Worm (Caenorhabditis elegans) whole organism, midembryonic: Measurements from ENCODE around the gene K09H11.4.

Experiments used
- cog-1 ChIP-seq: sonication (generic microtip); optimal IDR thresholded peaks from 2 replicates; lab custom pipeline; 2016; ENCODE audit warnings: missing genetic modification characterization, missing compliant biosample characterization
- med-1 ChIP-seq: sonication (generic microtip); optimal IDR thresholded peaks from 2 replicates; lab custom pipeline; 2017; ENCODE audit warnings: missing genetic modification characterization, mild to moderate bottlenecking, missing compliant biosample characterization, antibody characterized with exemption, missing genetic modification reagents; ENCODE audit not compliant: insufficient read depth

- no peak for TF ChIP-seq med-1 (GFP tag; lab: Kevin White, UChicago)
- no peak for TF ChIP-seq cog-1 (tag; lab: Kevin White, UChicago)
Measured at ce11 chrV:5756193-5756592, 29.8 kb upstream of the K09H11.4 start, which contains the start of gene C53A3.3.
